Fruit fly (Drosophila melanogaster) whole organism: ENCODE results near the gene S6KL.

ENCODE experiments used
- CG8478 ChIP-seq: fragments of >200 bp; optimal IDR thresholded peaks from 2 replicates; lab custom pipeline; 2018; ENCODE audit warnings: inconsistent platforms
- usp ChIP-seq: fragments of >200 bp; optimal IDR thresholded peaks from 2 replicates; lab custom pipeline; 2017; ENCODE audit warnings: missing biosample characterization, missing genetic modification characterization, mixed read lengths

DNA sequence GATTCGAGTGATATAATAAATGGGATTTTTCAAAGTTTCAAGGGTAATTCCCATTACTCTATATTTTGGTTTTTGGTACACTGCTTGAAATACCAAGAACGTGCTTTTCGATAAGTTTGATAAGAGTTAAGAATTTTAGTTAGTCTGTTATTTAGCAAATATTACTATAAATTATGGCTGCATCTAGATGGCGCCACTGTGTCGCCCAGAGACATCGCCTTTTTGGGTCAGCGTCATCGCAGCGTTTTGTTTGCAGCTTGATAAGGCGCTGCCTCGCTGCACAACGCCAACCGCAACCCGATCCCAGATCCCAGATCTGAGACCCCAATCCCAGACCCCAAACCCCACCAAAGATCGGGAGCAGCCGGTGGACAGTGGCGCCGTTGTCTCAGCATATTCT, 50.2 kb downstream of the S6KL start:
- TF ChIP-seq usp (GFP tag; lab: Kevin White, UChicago): no peak
- TF ChIP-seq CG8478 (lab: Kevin White, UChicago): no peak
